Worm (Caenorhabditis elegans): ENCODE measurements around the gene ncs-1.

Gene ncs-1

ce11 chrX:974499-975235 lies 11.6 kb upstream of the ncs-1 start, which contains the start of gene vps-45:
TSS of gene vps-45 (minus strand) at chrX:974848.
- TF ChIP-seq ceh-79 (tag; optimal IDR thresholded peaks at IDR 0.05), result no peak
- TF ChIP-seq snpc-4 (GFP tag; optimal IDR thresholded peaks at IDR 0.05), result no peak
- peak in 2 of 4 experiments; percentile 80 to 82 for TF ChIP-seq snpc-4 (tag; optimal IDR thresholded peaks at IDR 0.05)
- TF ChIP-seq egrh-3 (GFP tag; IDR thresholded peaks at IDR 0.05), result no peak
- TF ChIP-seq ceh-27 (GFP tag; optimal IDR thresholded peaks at IDR 0.05), result peak; percentile 41
- no peak for TF ChIP-seq rcor-1 (GFP tag; IDR thresholded peaks at IDR 0.05)
- TF ChIP-seq bed-1 (GFP tag; IDR thresholded peaks at IDR 0.05), result no peak
- peak; percentile 38 for TF ChIP-seq hmg-1.2 (GFP tag; IDR thresholded peaks at IDR 0.05)
- no peak for TF ChIP-seq Y56A3A.18 (GFP tag; IDR thresholded peaks at IDR 0.05)
- TF ChIP-seq B0336.3 (GFP tag; IDR thresholded peaks at IDR 0.05), result no peak
- TF ChIP-seq zfh-2 (GFP tag; conservative IDR thresholded peaks at IDR 0.05), result peak; percentile 69
- TF ChIP-seq tbx-9 (tag; optimal IDR thresholded peaks at IDR 0.05; ENCODE audit: borderline replicate concordance), result no peak
- no peak for TF ChIP-seq T26A5.8 (tag; optimal IDR thresholded peaks at IDR 0.05)
- TF ChIP-seq ceh-40 (GFP tag; IDR thresholded peaks at IDR 0.05), result no peak
- TF ChIP-seq fkh-3 (tag; optimal IDR thresholded peaks at IDR 0.05), result no peak
- TF ChIP-seq bed-2 (GFP tag; IDR thresholded peaks at IDR 0.05), result no peak
- TF ChIP-seq snpc-1.3 (tag; optimal IDR thresholded peaks at IDR 0.05; ENCODE audit: insufficient read depth), result no peak
- no peak for TF ChIP-seq nhr-90 (tag; optimal IDR thresholded peaks at IDR 0.05)
- TF ChIP-seq F57A8.1 (GFP tag; optimal IDR thresholded peaks at IDR 0.05), result no peak
- no peak for TF ChIP-seq cebp-2 (GFP tag; IDR thresholded peaks at IDR 0.05)
- no peak for TF ChIP-seq snpc-1.1 (tag; optimal IDR thresholded peaks at IDR 0.05; ENCODE audit: insufficient read depth)
- TF ChIP-seq cebp-1 (GFP tag; IDR thresholded peaks at IDR 0.05), result no peak
- TF ChIP-seq cebp-1 (tag; optimal IDR thresholded peaks at IDR 0.05), result no peak
- no peak for TF ChIP-seq die-1 (tag; optimal IDR thresholded peaks at IDR 0.05)
- TF ChIP-seq mel-28 (tag; optimal IDR thresholded peaks at IDR 0.05; ENCODE audit: borderline replicate concordance), result no peak
- TF ChIP-seq mcd-1 (GFP tag; IDR thresholded peaks at IDR 0.05), result no peak
- TF ChIP-seq lin-26 (GFP tag; IDR thresholded peaks at IDR 0.05), result no peak
- no peak for TF ChIP-seq ztf-3 (GFP tag; optimal IDR thresholded peaks at IDR 0.05)
- no peak for TF ChIP-seq Y79H2A.3 (GFP tag; conservative IDR thresholded peaks at IDR 0.05)
- no peak for TF ChIP-seq T07F8.4 (tag; optimal IDR thresholded peaks at IDR 0.05)
- no peak for TF ChIP-seq F37B4.10 (GFP tag; IDR thresholded peaks at IDR 0.05)
- TF ChIP-seq mes-4 (tag; optimal IDR thresholded peaks at IDR 0.05), result no peak
- TF ChIP-seq sdz-38 (tag; optimal IDR thresholded peaks at IDR 0.05), result no peak
- no peak for TF ChIP-seq ama-1 (optimal IDR thresholded peaks at IDR 0.05)
- no peak for TF ChIP-seq ama-1 (GFP tag; optimal IDR thresholded peaks at IDR 0.05)
- no peak for TF ChIP-seq ztf-18 (tag; optimal IDR thresholded peaks at IDR 0.05)
- TF ChIP-seq egl-44 (GFP tag; IDR thresholded peaks at IDR 0.05), result no peak
- no peak for TF ChIP-seq egl-18 (GFP tag; IDR thresholded peaks at IDR 0.05)
- TF ChIP-seq C17E4.6 (GFP tag; IDR thresholded peaks at IDR 0.05), result no peak
- TF ChIP-seq D2030.7 (GFP tag; IDR thresholded peaks at IDR 0.05), result no peak
- TF ChIP-seq F10E7.11 (tag; optimal IDR thresholded peaks at IDR 0.05), result no peak
- no peak for TF ChIP-seq tlf-1 (GFP tag; optimal IDR thresholded peaks at IDR 0.05)
- no peak for TF ChIP-seq Y67H2A.10 (GFP tag; conservative IDR thresholded peaks at IDR 0.05)
- TF ChIP-seq nfyb-1 (GFP tag; IDR thresholded peaks at IDR 0.05), result no peak
- no peak for TF ChIP-seq hlh-26 (GFP tag; conservative IDR thresholded peaks at IDR 0.05)
- no peak for TF ChIP-seq aptf-2 (GFP tag; conservative IDR thresholded peaks at IDR 0.05)
- no peak for TF ChIP-seq ZK185.1 (tag; optimal IDR thresholded peaks at IDR 0.05; ENCODE audit: poor library complexity, severe bottlenecking)
- TF ChIP-seq nfya-2 (GFP tag; IDR thresholded peaks at IDR 0.05), result no peak
- no peak for TF ChIP-seq unc-62 (GFP tag; optimal IDR thresholded peaks at IDR 0.05)
